Fruit fly (Drosophila melanogaster): ENCODE results near the gene mio.
A peak's percentile ranks its signal among the peaks of the same experiment; 100 is the strongest.

The mio gene

dm6 chr2L:2214004-2214403, 3.1 kb upstream of the mio start, which contains the start of the genes Uch and CG34174:
Uch (minus strand) TSS chr2L:2214211.
CG34174 (plus strand) TSS chr2L:2214266.
- TF ChIP-seq CG17801 (GFP tag; optimal IDR thresholded peaks at IDR 0.05; ENCODE audit: partially characterized antibody) = peak; percentile 43

- no peak for TF ChIP-seq CG17801 (GFP tag; optimal IDR thresholded peaks at IDR 0.05; ENCODE audit: partially characterized antibody)
These were observed 1.0 kb upstream of the mio start, which contains the start of gene daed for dm6 chr2L:2216065-2216464. daed (minus strand) TSS chr2L:2216311.

DNA sequence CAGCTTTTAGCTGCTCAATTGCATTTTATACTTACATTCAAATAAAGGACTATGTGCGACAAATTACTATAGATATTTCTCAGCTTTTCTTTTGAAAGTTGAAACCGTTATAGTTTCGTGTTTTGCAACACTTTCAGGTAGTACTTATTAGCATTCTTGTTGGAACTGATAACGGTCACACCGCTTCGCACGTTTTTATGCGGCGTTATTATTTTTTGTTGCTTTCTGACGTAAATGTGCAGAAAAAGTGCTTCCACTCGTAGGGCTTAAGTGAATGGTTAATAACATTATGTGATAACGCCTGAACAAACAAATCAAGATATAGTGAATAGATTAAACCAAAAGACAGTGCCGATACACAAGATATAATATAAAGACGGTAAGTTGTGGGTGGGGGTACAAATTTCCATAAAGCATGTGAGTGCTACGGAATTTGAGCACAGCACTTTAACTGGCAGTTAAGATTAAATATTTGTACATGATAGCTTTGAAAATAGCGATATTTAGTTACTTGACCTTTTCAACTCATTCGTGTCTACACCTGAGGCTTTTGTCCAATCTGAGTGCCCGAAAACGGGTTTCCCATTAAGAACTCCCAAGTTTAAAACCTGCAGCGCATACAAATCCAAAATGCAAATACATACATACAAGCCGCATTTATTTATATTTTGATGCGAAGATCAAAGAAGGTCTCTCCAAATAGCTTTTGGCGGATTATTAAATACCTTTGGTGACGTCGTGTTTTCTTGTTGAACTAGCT, 3.7 kb downstream of the mio start, which contains the start of gene papi:
Gene papi (plus strand): TSS at position 176 of the 760 bp plus-strand sequence.
- TF ChIP-seq CG17801 (GFP tag; optimal IDR thresholded peaks at IDR 0.05; ENCODE audit: partially characterized antibody) = no peak

- TF ChIP-seq CG17801 (GFP tag; optimal IDR thresholded peaks at IDR 0.05; ENCODE audit: partially characterized antibody) = peak; percentile 99
These were observed 4.6 kb downstream of the mio start for dm6 chr2L:2221649-2222150.

DNA sequence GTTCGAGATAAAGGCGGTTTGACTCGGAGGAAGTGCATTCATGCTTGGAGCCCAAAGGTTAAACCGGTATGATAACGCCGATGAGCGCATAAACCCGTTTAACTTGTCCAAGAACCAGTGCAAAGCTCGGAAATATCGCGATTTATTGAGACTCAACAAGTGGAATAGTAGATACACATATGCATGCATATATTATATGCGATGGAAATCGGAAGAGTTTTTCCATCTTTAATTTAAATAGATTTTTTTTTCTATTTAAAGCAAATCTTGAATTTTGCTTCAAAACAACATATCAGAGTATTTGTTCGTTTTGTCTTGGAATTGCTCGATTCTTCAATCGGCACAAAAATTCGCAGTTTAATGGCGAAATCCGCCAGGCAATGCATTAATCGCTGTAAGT, 5.3 kb downstream of the mio start:
- no peak for TF ChIP-seq CG17801 (GFP tag; optimal IDR thresholded peaks at IDR 0.05; ENCODE audit: partially characterized antibody)

dm6 chr2L:2226259-2227121, 9.4 kb downstream of the mio start, which contains the start of the genes CG15387 and sau:
CG15387 (minus strand) TSS chr2L:2226294.
sau (plus strand) TSS chr2L:2226342.
- peak; percentile 86 for TF ChIP-seq CG17801 (GFP tag; optimal IDR thresholded peaks at IDR 0.05; ENCODE audit: partially characterized antibody)

DNA sequence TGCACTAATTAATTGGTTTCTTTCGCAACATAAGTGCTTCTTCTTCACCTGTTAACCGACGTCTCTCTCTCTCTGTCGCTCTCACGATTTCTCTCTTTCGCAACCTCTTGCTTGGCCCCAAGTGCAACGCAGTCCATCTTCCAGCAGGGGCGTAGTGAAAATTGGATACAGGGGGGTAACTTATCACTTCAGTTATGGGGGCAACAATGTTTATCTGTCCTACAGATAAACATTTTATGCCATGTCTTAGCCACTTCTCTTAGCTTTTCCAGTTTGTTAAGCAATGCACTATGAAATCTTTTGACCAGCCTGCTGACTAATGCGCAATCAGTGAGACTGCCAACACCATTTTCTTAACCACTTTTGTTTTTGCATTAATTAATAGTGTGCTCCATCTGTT, 10.2 kb downstream of the mio start:
- peak; percentile 35 for TF ChIP-seq CG17801 (GFP tag; optimal IDR thresholded peaks at IDR 0.05; ENCODE audit: partially characterized antibody)

DNA sequence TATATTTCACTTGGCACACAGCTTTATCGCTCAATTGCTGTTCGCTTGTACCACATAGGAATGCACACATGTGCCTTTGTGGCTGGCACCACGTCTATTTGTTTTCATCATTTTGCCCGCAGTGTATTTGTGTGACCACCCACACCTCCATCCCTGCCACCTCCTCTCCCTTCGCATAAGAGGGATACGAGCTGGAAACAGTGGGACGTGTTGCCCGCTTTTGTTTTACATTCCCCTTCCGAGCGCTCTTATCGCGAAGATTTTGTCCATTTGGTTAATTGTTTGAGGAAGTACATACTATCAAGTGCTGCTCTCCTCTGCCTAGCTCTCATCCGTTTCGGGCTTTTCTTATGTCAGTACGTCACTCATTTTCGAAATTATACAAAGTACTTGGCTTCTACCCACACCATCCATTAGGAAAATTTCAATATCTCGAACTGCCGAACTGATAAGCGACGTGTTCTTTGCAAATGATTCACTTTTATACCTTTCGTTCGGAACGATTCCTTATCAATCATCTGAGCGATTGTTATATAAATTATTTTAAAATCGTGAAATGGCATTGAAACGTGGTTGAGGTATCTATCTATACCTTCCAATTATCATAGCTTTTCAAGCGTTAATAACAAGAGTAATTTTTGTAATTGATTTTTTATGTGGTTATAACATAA, 11.2 kb downstream of the mio start:
- TF ChIP-seq CG17801 (GFP tag; optimal IDR thresholded peaks at IDR 0.05; ENCODE audit: partially characterized antibody) = no peak

DNA sequence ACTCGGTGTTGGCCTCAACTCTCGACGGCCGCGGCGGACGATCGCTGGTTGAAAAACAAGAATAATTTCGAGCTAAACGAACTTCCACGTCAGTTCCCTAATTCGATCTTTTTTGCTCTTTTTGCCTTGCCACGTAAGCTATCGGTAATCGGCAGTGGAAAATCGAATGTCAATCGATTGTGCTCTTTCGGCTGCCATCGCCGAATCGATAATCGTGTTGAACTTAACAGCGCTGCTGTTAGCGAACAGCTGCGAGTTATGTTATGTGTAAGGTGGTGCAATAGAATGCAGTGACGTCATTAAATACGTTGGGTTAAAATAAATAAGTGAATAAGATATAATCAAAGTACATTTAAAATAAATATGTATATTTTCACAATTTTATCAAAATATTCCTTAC, 19.6 kb downstream of the mio start, which contains the start of gene Sec24CD:
Gene Sec24CD (minus strand): TSS at position 123 of the 400 bp plus-strand sequence.
- TF ChIP-seq CG17801 (GFP tag; optimal IDR thresholded peaks at IDR 0.05; ENCODE audit: partially characterized antibody) = peak; percentile 77

DNA sequence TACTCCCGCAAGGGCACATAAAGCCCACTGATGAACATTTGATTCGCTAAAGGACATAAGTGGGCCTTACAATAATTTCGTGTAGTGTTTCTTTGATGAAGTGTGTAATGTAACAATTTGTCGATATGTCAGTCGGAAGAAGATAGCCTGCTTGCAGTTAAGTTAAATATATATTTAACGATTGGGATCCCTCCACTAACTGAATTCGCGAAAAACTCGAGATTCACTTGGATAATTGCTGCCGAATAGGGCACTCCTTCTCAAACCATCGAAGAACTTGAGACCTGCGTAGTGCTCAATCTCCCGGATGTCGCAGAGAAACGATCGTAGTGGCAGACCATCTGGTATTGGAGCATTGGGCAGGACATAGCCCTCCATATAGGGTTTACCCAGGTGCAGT, 21.1 kb downstream of the mio start, which contains the start of gene Tengl3:
Gene Tengl3 (minus strand): TSS at position 101 of the 400 bp plus-strand sequence.
- TF ChIP-seq CG17801 (GFP tag; optimal IDR thresholded peaks at IDR 0.05; ENCODE audit: partially characterized antibody) = no peak

DNA sequence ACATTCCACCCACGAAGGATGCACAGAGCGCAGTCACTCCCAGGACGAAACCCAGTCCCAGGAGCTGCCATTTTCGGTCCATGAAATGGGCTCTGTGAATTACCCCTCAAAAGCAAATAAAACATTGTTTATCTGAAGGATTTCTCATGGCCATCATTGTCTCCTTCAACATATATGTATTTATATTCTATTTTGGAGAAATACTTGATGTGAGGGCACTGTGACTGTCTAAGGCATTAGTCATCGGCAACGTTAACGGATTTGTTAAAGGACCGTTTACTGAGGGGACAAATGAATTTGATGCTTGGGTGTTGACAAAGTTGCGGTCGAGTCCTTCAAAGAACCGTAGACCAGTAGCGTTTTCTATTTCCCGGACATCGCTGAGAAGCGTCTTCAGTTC, 22.2 kb downstream of the mio start, which contains the start of gene Tengl2:
Gene Tengl2 (minus strand): TSS at position 101 of the 400 bp plus-strand sequence.
- no peak for TF ChIP-seq CG17801 (GFP tag; optimal IDR thresholded peaks at IDR 0.05; ENCODE audit: partially characterized antibody)

DNA sequence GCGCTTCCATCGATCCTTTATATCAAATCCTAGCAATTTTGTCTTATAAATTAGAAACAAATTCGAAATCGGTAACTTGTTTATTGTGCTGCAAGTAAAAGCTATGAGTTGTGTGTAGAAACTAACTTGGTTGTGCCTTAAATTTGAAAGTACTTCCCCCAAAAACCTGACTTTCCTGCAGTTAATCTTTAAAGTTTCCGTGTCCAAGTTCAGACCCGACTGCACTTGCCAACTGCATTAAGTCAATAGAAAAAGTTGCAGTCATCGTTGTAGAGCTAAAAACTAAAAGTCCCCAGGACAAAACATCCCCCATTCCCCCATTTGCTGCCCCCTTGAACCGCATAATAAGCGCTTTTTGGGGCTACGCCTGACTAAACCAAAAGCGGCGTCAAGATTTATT, 23.4 kb downstream of the mio start, which contains the start of gene Tengl1:
Gene Tengl1 (minus strand): TSS at position 101 of the 400 bp plus-strand sequence.
- TF ChIP-seq CG17801 (GFP tag; optimal IDR thresholded peaks at IDR 0.05; ENCODE audit: partially characterized antibody) = no peak

DNA sequence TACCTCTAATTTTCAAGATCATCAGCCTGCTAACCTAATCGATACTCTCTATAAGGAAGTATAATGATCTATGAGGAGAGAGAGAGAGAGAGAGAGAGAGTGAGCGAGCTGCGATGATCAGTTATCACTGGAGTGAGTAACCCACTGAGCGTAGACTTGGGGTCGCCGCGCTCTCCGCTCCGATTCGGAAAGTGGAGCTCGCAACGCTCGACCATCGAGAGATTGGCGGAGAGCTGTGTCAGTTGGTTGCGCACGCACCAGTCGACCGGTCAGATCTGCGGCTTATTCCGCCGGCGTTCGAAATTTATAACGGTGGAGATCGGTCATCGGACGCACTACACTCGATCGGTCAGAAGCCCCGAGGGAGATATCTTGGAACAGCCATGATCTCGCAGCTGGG, 25.0 kb downstream of the mio start, which contains the start of gene CG4267:
Gene CG4267 (plus strand): TSS at position 240 of the 400 bp plus-strand sequence.
- peak; percentile 15 for TF ChIP-seq CG17801 (GFP tag; optimal IDR thresholded peaks at IDR 0.05; ENCODE audit: partially characterized antibody)

DNA sequence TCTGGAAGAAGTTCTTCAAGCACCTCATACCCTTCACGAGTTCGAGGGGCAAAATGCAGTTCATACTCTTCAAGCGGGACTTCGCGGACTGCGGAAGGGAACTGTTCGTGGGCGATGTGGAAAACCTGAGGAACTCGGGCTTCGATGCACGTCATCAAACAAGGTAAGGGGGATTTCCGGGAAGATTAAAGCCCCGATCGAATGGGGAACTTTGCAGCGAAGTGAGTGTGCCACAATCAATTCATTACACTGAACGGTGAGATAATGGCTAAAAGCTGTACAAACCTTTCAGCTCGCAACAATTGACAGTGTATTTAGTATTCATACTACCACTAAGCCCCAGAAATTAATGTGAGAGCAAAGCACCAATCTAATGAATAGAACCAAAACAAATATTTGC, 25.7 kb downstream of the mio start:
- no peak for TF ChIP-seq CG17801 (GFP tag; optimal IDR thresholded peaks at IDR 0.05; ENCODE audit: partially characterized antibody)

All from ovary, adult (tissue).